Worm (Caenorhabditis elegans) whole organism, mixed stage, embryonic: Measurements from ENCODE around the gene T02C1.1.

Experiments used
- M03D4.4 ChIP-seq: sonication (generic microtip); optimal IDR thresholded peaks from 2 replicates; lab custom pipeline; 2017; ENCODE audit warnings: mild to moderate bottlenecking, missing genetic modification characterization, missing compliant biosample characterization
- blmp-1 ChIP-seq: fragments of 150-350 bp; optimal IDR thresholded peaks from 2 replicates; lab custom pipeline; 2014; ENCODE audit warnings: missing biosample characterization, missing genetic modification characterization
- ceh-43 ChIP-seq: fragments of 200-800 bp; sonication (Bioruptor generic); optimal IDR thresholded peaks from 2 replicates; lab custom pipeline; 2018; ENCODE audit warnings: mild to moderate bottlenecking, missing genetic modification characterization, moderate library complexity, missing compliant biosample characterization
- ces-1 ChIP-seq: fragments of 150-350 bp; optimal IDR thresholded peaks from 2 replicates; lab custom pipeline; 2014; ENCODE audit warnings: missing biosample characterization, missing genetic modification reagents, missing genetic modification characterization
- cnd-1 ChIP-seq: fragments of 200-800 bp; sonication (Bioruptor generic); optimal IDR thresholded peaks from 2 replicates; lab custom pipeline; 2018; ENCODE audit warnings: mild to moderate bottlenecking, missing genetic modification characterization, missing compliant biosample characterization
- drap-1 ChIP-seq: fragments of 200-800 bp; sonication (Bioruptor generic); optimal IDR thresholded peaks from 3 replicates; lab custom pipeline; 2018; ENCODE audit warnings: mild to moderate bottlenecking, missing genetic modification characterization, missing compliant biosample characterization
- flh-1 ChIP-seq: fragments of 200-800 bp; sonication (Bioruptor generic); optimal IDR thresholded peaks from 2 replicates; lab custom pipeline; 2018; ENCODE audit warnings: mild to moderate bottlenecking, missing genetic modification characterization, moderate library complexity, missing compliant biosample characterization
- ham-2 ChIP-seq: fragments of 200-800 bp; sonication (Bioruptor generic); optimal IDR thresholded peaks from 2 replicates; lab custom pipeline; 2018; ENCODE audit warnings: mild to moderate bottlenecking, missing genetic modification characterization, missing compliant biosample characterization
- lin-13 ChIP-seq: fragments of 150-350 bp; optimal IDR thresholded peaks from 2 replicates; lab custom pipeline; 2014; ENCODE audit warnings: missing biosample characterization, missing genetic modification characterization
- lin-32 ChIP-seq: fragments of 200-800 bp; sonication (Bioruptor generic); optimal IDR thresholded peaks from 2 replicates; lab custom pipeline; 2018; ENCODE audit warnings: mild to moderate bottlenecking, missing genetic modification characterization, missing compliant biosample characterization
- lsy-2 ChIP-seq: fragments of 150-350 bp; optimal IDR thresholded peaks from 2 replicates; lab custom pipeline; 2014; ENCODE audit warnings: missing biosample characterization, missing genetic modification characterization
- mab-5 ChIP-seq: fragments of 150-350 bp; optimal IDR thresholded peaks from 2 replicates; lab custom pipeline; 2014; ENCODE audit warnings: missing biosample characterization, missing genetic modification characterization
- mep-1 ChIP-seq: fragments of 150-350 bp; optimal IDR thresholded peaks from 2 replicates; lab custom pipeline; 2017; ENCODE audit warnings: missing biosample characterization, missing genetic modification reagents, missing genetic modification characterization, inconsistent platforms
- nhr-12 ChIP-seq: fragments of 150-350 bp; optimal IDR thresholded peaks from 2 replicates; lab custom pipeline; 2014; ENCODE audit warnings: missing biosample characterization, missing genetic modification characterization
- nhr-2 ChIP-seq: fragments of 150-350 bp; optimal IDR thresholded peaks from 2 replicates; lab custom pipeline; 2014; ENCODE audit warnings: missing biosample characterization, missing genetic modification characterization
- nhr-237 ChIP-seq: fragments of 150-350 bp; optimal IDR thresholded peaks from 2 replicates; lab custom pipeline; 2014; ENCODE audit warnings: missing biosample characterization, missing genetic modification characterization
- nhr-28 ChIP-seq: fragments of 150-350 bp; optimal IDR thresholded peaks from 2 replicates; lab custom pipeline; 2014; ENCODE audit warnings: missing biosample characterization, missing genetic modification characterization
- pha-4 ChIP-seq: fragments of 150-350 bp; optimal IDR thresholded peaks from 2 replicates; lab custom pipeline; 2018; ENCODE audit warnings: missing biosample characterization, missing genetic modification reagents, missing genetic modification characterization
- sem-2 ChIP-seq: fragments of 200-800 bp; sonication (Bioruptor generic); optimal IDR thresholded peaks from 2 replicates; lab custom pipeline; 2018; ENCODE audit warnings: mild to moderate bottlenecking, missing genetic modification characterization, missing compliant biosample characterization
- snpc-4 ChIP-seq: fragments of 150-350 bp; optimal IDR thresholded peaks from 2 replicates; lab custom pipeline; 2014; ENCODE audit warnings: missing biosample characterization, missing genetic modification characterization
- unc-120 ChIP-seq: sonication (generic microtip); optimal IDR thresholded peaks from 2 replicates; lab custom pipeline; 2017; ENCODE audit warnings: missing genetic modification characterization, missing compliant biosample characterization; ENCODE audit not compliant: poor library complexity, severe bottlenecking
- unc-39 ChIP-seq: fragments of 150-350 bp; optimal IDR thresholded peaks from 2 replicates; lab custom pipeline; 2014; ENCODE audit warnings: missing biosample characterization, missing genetic modification characterization
- unc-62 ChIP-seq: fragments of 150-350 bp; optimal IDR thresholded peaks from 2 replicates; lab custom pipeline; 2014; ENCODE audit warnings: missing biosample characterization, missing genetic modification reagents, missing genetic modification characterization
- ztf-11 ChIP-seq: fragments of 150-350 bp; optimal IDR thresholded peaks from 2 replicates; lab custom pipeline; 2014; ENCODE audit warnings: missing biosample characterization, missing genetic modification characterization

The T02C1.1 gene

ce11 chrIII:9258510-9258909 is 11.2 kb downstream of the T02C1.1 start:
- TF ChIP-seq nhr-237 (tag; lab: Kevin White, UChicago) (no peak), blmp-1 (tag; lab: Kevin White, UChicago) (no peak), ceh-43 (GFP tag; lab: Kevin White, UChicago) (no peak), nhr-12 (no peak), flh-1 (GFP tag; lab: Kevin White, UChicago) (no peak), drap-1 (no peak), unc-62 (GFP tag; lab: Kevin White, UChicago) (no peak), cnd-1 (tag; lab: Kevin White, UChicago) (no peak), ham-2 (GFP tag; lab: Kevin White, UChicago) (no peak), lin-32 (no peak), lsy-2 (tag; lab: Kevin White, UChicago) (no peak)

ce11 chrIII:9269012-9269471 is 21.7 kb downstream of the T02C1.1 start, which contains the start of gene clip-1:
TSS of gene clip-1 (minus strand) at chrIII:9269062.
- TF ChIP-seq M03D4.4 (tag; lab: Kevin White, UChicago) (no peak), blmp-1 (tag; lab: Kevin White, UChicago) (no peak), pha-4 (no peak), drap-1 (no peak), ces-1 (GFP tag; lab: Kevin White, UChicago) (peak; percentile 31), unc-62 (GFP tag; lab: Kevin White, UChicago) (peak; percentile 12), ztf-11 (tag; lab: Kevin White, UChicago) (no peak)
- TF ChIP-seq, all 35 proteins: peak for 2

ce11 chrIII:9270183-9270582 is 22.9 kb downstream of the T02C1.1 start:
- TF ChIP-seq lin-32 = no peak
- TF ChIP-seq ham-2 (GFP tag; lab: Kevin White, UChicago) = no peak
- no peak for TF ChIP-seq unc-62 (GFP tag; lab: Kevin White, UChicago)
- TF ChIP-seq nhr-12 = no peak
- no peak for TF ChIP-seq nhr-28 (tag; lab: Kevin White, UChicago)
- TF ChIP-seq snpc-4 = no peak
- TF ChIP-seq drap-1 = no peak
- no peak for TF ChIP-seq nhr-237 (tag; lab: Kevin White, UChicago)
- TF ChIP-seq ceh-43 (GFP tag; lab: Kevin White, UChicago) = no peak
- TF ChIP-seq nhr-2 (tag; lab: Kevin White, UChicago) = no peak
- TF ChIP-seq lin-13 (tag; lab: Kevin White, UChicago) = no peak
- no peak for TF ChIP-seq pha-4
- no peak for TF ChIP-seq sem-2 (GFP tag; lab: Kevin White, UChicago)
- no peak for TF ChIP-seq ztf-11 (tag; lab: Kevin White, UChicago)

- peak; percentile 81 for TF ChIP-seq ces-1 (GFP tag; lab: Kevin White, UChicago)
- no peak for TF ChIP-seq unc-120 (tag; lab: Kevin White, UChicago)
Measured at ce11 chrIII:9271389-9271918, 24.1 kb downstream of the T02C1.1 start.

ce11 chrIII:9272107-9272506 is 24.8 kb downstream of the T02C1.1 start:
- TF ChIP-seq ces-1 (GFP tag; lab: Kevin White, UChicago) (peak; percentile 42), pha-4 (no peak), mep-1 (tag; lab: Kevin White, UChicago) (no peak), unc-120 (tag; lab: Kevin White, UChicago) (no peak)

- no peak for TF ChIP-seq ceh-43 (GFP tag; lab: Kevin White, UChicago)
- no peak for TF ChIP-seq ces-1 (GFP tag; lab: Kevin White, UChicago)
- no peak for TF ChIP-seq lin-32
- TF ChIP-seq snpc-4 = no peak
Measured at ce11 chrIII:9277803-9278202, 30.5 kb downstream of the T02C1.1 start.

- TF ChIP-seq flh-1 (GFP tag; lab: Kevin White, UChicago) (no peak), unc-39 (tag; lab: Kevin White, UChicago) (no peak), mab-5 (tag; lab: Kevin White, UChicago) (no peak)
- TF ChIP-seq, all 35 proteins: peak for 0
Measured at ce11 chrIII:9281480-9281879, 34.2 kb downstream of the T02C1.1 start, which contains the start of gene fozi-1. TSS of gene fozi-1 (plus strand) at chrIII:9281780.

ce11 chrIII:9288540-9288939 is 41.2 kb downstream of the T02C1.1 start:
- TF ChIP-seq ceh-43 (GFP tag; lab: Kevin White, UChicago) = no peak
- no peak for TF ChIP-seq flh-1 (GFP tag; lab: Kevin White, UChicago)
